Fruit fly (Drosophila melanogaster): Measurements from ENCODE around the gene CG1792.

Gene CG1792

dm6 chr3R:31609413-31610054, 6.6 kb upstream of the CG1792 start (continued):
- TF ChIP-seq gcm (GFP tag; optimal IDR thresholded peaks at IDR 0.05): peak; percentile 21
- peak; percentile 45 for TF ChIP-seq abd-A (tag; optimal IDR thresholded peaks at IDR 0.05)
- TF ChIP-seq Bgb (GFP tag; IDR thresholded peaks at IDR 0.05; ENCODE audit: partially characterized antibody): no peak
- TF ChIP-seq az2 (GFP tag; optimal IDR thresholded peaks at IDR 0.05): no peak
- no peak for TF ChIP-seq inv (GFP tag; IDR thresholded peaks at IDR 0.05; ENCODE audit: partially characterized antibody)
- no peak for TF ChIP-seq CG1529 (GFP tag; optimal IDR thresholded peaks at IDR 0.05)
- no peak for TF ChIP-seq HHEX (GFP tag; optimal IDR thresholded peaks at IDR 0.05)
- no peak for TF ChIP-seq Spps (tag; optimal IDR thresholded peaks at IDR 0.05)
- TF ChIP-seq CG2202 (tag; optimal IDR thresholded peaks at IDR 0.05): peak; percentile 14
- TF ChIP-seq CG4404 (GFP tag; IDR thresholded peaks at IDR 0.05): no peak
- no peak for TF ChIP-seq CG13123 (GFP tag; optimal IDR thresholded peaks at IDR 0.05)
- no peak for TF ChIP-seq NFAT (GFP tag; IDR thresholded peaks at IDR 0.05)
- TF ChIP-seq pzg (GFP tag; optimal IDR thresholded peaks at IDR 0.05): peak; percentile 98
- no peak for TF ChIP-seq CG13775 (GFP tag; optimal IDR thresholded peaks at IDR 0.05)
- TF ChIP-seq Hand (GFP tag; optimal IDR thresholded peaks at IDR 0.05): peak; percentile 58
- TF ChIP-seq sima (GFP tag; optimal IDR thresholded peaks at IDR 0.05): no peak
- TF ChIP-seq sug (tag; optimal IDR thresholded peaks at IDR 0.05): peak; percentile 41
- peak; percentile 77 for TF ChIP-seq Jarid2 (GFP tag; optimal IDR thresholded peaks at IDR 0.05)
- TF ChIP-seq CG8089 (GFP tag; optimal IDR thresholded peaks at IDR 0.05): peak; percentile 12
- peak; percentile 24 for TF ChIP-seq CG11504 (tag; optimal IDR thresholded peaks at IDR 0.05)
- TF ChIP-seq CG31441 (GFP tag; IDR thresholded peaks at IDR 0.05): no peak
- no peak for TF ChIP-seq HmgD (GFP tag; optimal IDR thresholded peaks at IDR 0.05)
- no peak for TF ChIP-seq Hr51 (GFP tag; optimal IDR thresholded peaks at IDR 0.05)
- no peak for TF ChIP-seq Ets65A (GFP tag)
- TF ChIP-seq bigmax (GFP tag; optimal IDR thresholded peaks at IDR 0.05): peak; percentile 52
- no peak for TF ChIP-seq CG2889 (GFP tag; IDR thresholded peaks at IDR 0.05)
- no peak for TF ChIP-seq CG10959 (GFP tag; IDR thresholded peaks at IDR 0.05)
- TF ChIP-seq h (optimal IDR thresholded peaks at IDR 0.05): no peak

- TF ChIP-seq CG3065 (GFP tag; optimal IDR thresholded peaks at IDR 0.05) (no peak), sug (tag; optimal IDR thresholded peaks at IDR 0.05) (peak; percentile 21), CG8359 (GFP tag; optimal IDR thresholded peaks at IDR 0.05; ENCODE audit: borderline replicate concordance) (peak; percentile 9), Adf1 (GFP tag; IDR thresholded peaks at IDR 0.05) (no peak), ash1 (GFP tag; optimal IDR thresholded peaks at IDR 0.05) (no peak), CG1792 (GFP tag; optimal IDR thresholded peaks at IDR 0.05) (peak; percentile 55), Sin3A (optimal IDR thresholded peaks at IDR 0.05) (peak; percentile 91), CG11560 (tag; IDR thresholded peaks at IDR 0.05) (no peak), CG31224 (GFP tag; IDR thresholded peaks at IDR 0.05) (no peak), tx (GFP tag; optimal IDR thresholded peaks at IDR 0.05) (no peak), pum (GFP tag; optimal IDR thresholded peaks at IDR 0.05) (no peak), Dp (GFP tag; optimal IDR thresholded peaks at IDR 0.05) (peak; percentile 55), CG12659 (GFP tag; optimal IDR thresholded peaks at IDR 0.05) (peak; percentile 74), BtbVII (GFP tag; optimal IDR thresholded peaks at IDR 0.05) (peak; percentile 13), kah (GFP tag; optimal IDR thresholded peaks at IDR 0.05) (peak; percentile 43), CG11247 (GFP tag; IDR thresholded peaks at IDR 0.05) (no peak), B-H2 (GFP tag; optimal IDR thresholded peaks at IDR 0.05) (no peak), CG34422 (GFP tag; IDR thresholded peaks at IDR 0.05) (no peak), Hr78 (GFP tag; optimal IDR thresholded peaks at IDR 0.05) (no peak), CG13123 (GFP tag; optimal IDR thresholded peaks at IDR 0.05) (no peak), CG14710 (tag; optimal IDR thresholded peaks at IDR 0.05) (peak; percentile 51), Hr39 (optimal IDR thresholded peaks at IDR 0.05) (no peak), CG15479 (GFP tag; optimal IDR thresholded peaks at IDR 0.05) (no peak)
Measured at dm6 chr3R:31610639-31611594, 5.2 kb upstream of the CG1792 start, which contains the start of gene Med. Gene Med (plus strand): TSS chr3R:31611046.

All from whole organism, embryonic.